Worm (Caenorhabditis elegans) whole organism, L2 larva: ENCODE data around the gene C18D11.1.

Experiments used
- lin-39 ChIP-seq: fragments of 150-350 bp; optimal IDR thresholded peaks from 2 replicates; lab custom pipeline; 2014; ENCODE audit warnings: missing biosample characterization, missing genetic modification reagents, missing genetic modification characterization
- mab-5 ChIP-seq: fragments of 150-350 bp; optimal IDR thresholded peaks from 2 replicates; lab custom pipeline; 2014; ENCODE audit warnings: missing biosample characterization, missing genetic modification characterization
- mdl-1 ChIP-seq, 2 experiments: fragments of 150-350 bp in 1 of 2; sonication (generic microtip) in 1 of 2; optimal IDR thresholded peaks; 2 replicates each; lab custom pipeline; 2017; ENCODE audit warnings: missing biosample characterization in 2 of 2, missing genetic modification characterization in 2 of 2
- nhr-11 ChIP-seq: fragments of 150-350 bp; optimal IDR thresholded peaks from 2 replicates; lab custom pipeline; 2014; ENCODE audit warnings: missing biosample characterization, missing genetic modification characterization
- skn-1 ChIP-seq: sonication (generic microtip); optimal IDR thresholded peaks from 2 replicates; lab custom pipeline; 2017; ENCODE audit warnings: missing biosample characterization, missing genetic modification characterization
- snpc-4 ChIP-seq: fragments of 150-350 bp; optimal IDR thresholded peaks from 2 replicates; lab custom pipeline; 2014; ENCODE audit warnings: missing biosample characterization, missing genetic modification characterization
- ztf-4 ChIP-seq: fragments of 150-350 bp; optimal IDR thresholded peaks from 2 replicates; lab custom pipeline; 2014; ENCODE audit warnings: missing biosample characterization, missing genetic modification characterization

DNA sequence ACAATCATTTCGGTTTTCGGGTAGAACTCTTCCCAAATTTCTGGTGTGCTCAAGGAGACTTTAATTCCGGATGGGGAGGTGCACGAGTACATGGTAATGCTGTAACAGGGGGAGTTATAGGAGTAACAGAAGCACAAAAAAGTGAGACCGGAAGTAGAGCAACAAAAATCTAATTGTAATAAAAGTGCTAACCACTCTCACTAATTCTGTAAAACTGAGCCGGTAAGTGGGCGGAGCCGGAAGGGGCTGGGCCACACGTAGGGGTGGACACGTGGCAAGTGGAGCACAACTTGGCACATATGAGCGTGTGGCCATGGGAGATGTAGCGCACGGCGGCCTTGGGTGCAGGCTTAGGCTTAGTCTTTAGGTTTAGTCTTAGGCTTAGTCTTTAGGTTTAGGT is 30.4 kb upstream of the C18D11.1 start, which contains the start of gene tbx-38:
- TF ChIP-seq snpc-4 (tag; lab: Kevin White, UChicago) = no peak
- TF ChIP-seq lin-39 (tag; lab: Kevin White, UChicago) = no peak
- TF ChIP-seq mdl-1 (tag; optimal IDR thresholded peaks at IDR 0.05; lab: Kevin White, UChicago) = no peak
- TF ChIP-seq ztf-4 (tag; lab: Kevin White, UChicago) = no peak
- TF ChIP-seq nhr-11 = no peak
- no peak for TF ChIP-seq skn-1
- TF ChIP-seq mab-5 (tag; lab: Kevin White, UChicago) = no peak
